Worm (Caenorhabditis elegans): ENCODE data around the gene F31D4.2.

Gene F31D4.2

ce11 chrV:20847743-20848229, 2.4 kb upstream of the F31D4.2 start:
- peak; percentile 24 for TF ChIP-seq W03F9.2 (tag; optimal IDR thresholded peaks at IDR 0.05)
- TF ChIP-seq dao-5 (tag; optimal IDR thresholded peaks at IDR 0.05) = no peak
- TF ChIP-seq him-1 (tag; optimal IDR thresholded peaks at IDR 0.05) = no peak

- no peak for TF ChIP-seq W03F9.2 (tag; optimal IDR thresholded peaks at IDR 0.05)
- no peak for TF ChIP-seq dao-5 (tag; optimal IDR thresholded peaks at IDR 0.05)
- no peak for TF ChIP-seq him-1 (tag; optimal IDR thresholded peaks at IDR 0.05)
Observed at ce11 chrV:20841484-20841883, 3.9 kb downstream of the F31D4.2 start.

ce11 chrV:20838565-20838964, 6.8 kb downstream of the F31D4.2 start, which contains the start of gene exos-7:
Gene exos-7, plus strand, starts transcription at chrV:20838865.
- TF ChIP-seq dao-5 (tag; optimal IDR thresholded peaks at IDR 0.05) = no peak
- no peak for TF ChIP-seq him-1 (tag; optimal IDR thresholded peaks at IDR 0.05)

- TF ChIP-seq him-1 (tag; optimal IDR thresholded peaks at IDR 0.05) (no peak), dao-5 (tag; optimal IDR thresholded peaks at IDR 0.05) (no peak), W03F9.2 (tag; optimal IDR thresholded peaks at IDR 0.05) (no peak)
Observed at ce11 chrV:20837765-20838164, 7.6 kb downstream of the F31D4.2 start, which contains the start of gene mrps-12. Gene mrps-12, plus strand, starts transcription at chrV:20838080.

ce11 chrV:20832554-20832963, 12.8 kb downstream of the F31D4.2 start:
- no peak for TF ChIP-seq dao-5 (tag; optimal IDR thresholded peaks at IDR 0.05)
- TF ChIP-seq him-1 (tag; optimal IDR thresholded peaks at IDR 0.05) = no peak
- no peak for TF ChIP-seq W03F9.2 (tag; optimal IDR thresholded peaks at IDR 0.05)

ce11 chrV:20831867-20832266, 13.5 kb downstream of the F31D4.2 start:
- TF ChIP-seq W03F9.2 (tag; optimal IDR thresholded peaks at IDR 0.05) (no peak), dao-5 (tag; optimal IDR thresholded peaks at IDR 0.05) (no peak), him-1 (tag; optimal IDR thresholded peaks at IDR 0.05) (no peak)

- TF ChIP-seq W03F9.2 (tag; optimal IDR thresholded peaks at IDR 0.05) = no peak
- TF ChIP-seq him-1 (tag; optimal IDR thresholded peaks at IDR 0.05) = no peak
- TF ChIP-seq dao-5 (tag; optimal IDR thresholded peaks at IDR 0.05) = no peak
Observed at ce11 chrV:20830409-20830808, 14.9 kb downstream of the F31D4.2 start.

ce11 chrV:20829511-20829910, 15.8 kb downstream of the F31D4.2 start, which contains the start of gene num-1:
Gene num-1, plus strand, starts transcription at chrV:20829811.
- no peak for TF ChIP-seq W03F9.2 (tag; optimal IDR thresholded peaks at IDR 0.05)
- TF ChIP-seq him-1 (tag; optimal IDR thresholded peaks at IDR 0.05) = no peak
- no peak for TF ChIP-seq dao-5 (tag; optimal IDR thresholded peaks at IDR 0.05)

- TF ChIP-seq W03F9.2 (tag; optimal IDR thresholded peaks at IDR 0.05) (no peak), him-1 (tag; optimal IDR thresholded peaks at IDR 0.05) (peak; percentile 40), dao-5 (tag; optimal IDR thresholded peaks at IDR 0.05) (no peak)
Observed at ce11 chrV:20828820-20829219, 16.5 kb downstream of the F31D4.2 start, which contains the start of gene sbt-1. Gene sbt-1, minus strand, starts transcription at chrV:20828881.

- no peak for TF ChIP-seq dao-5 (tag; optimal IDR thresholded peaks at IDR 0.05)
- TF ChIP-seq him-1 (tag; optimal IDR thresholded peaks at IDR 0.05) = no peak
- no peak for TF ChIP-seq W03F9.2 (tag; optimal IDR thresholded peaks at IDR 0.05)
Observed at ce11 chrV:20826618-20827017, 18.7 kb downstream of the F31D4.2 start.

ce11 chrV:20824962-20825609, 20.3 kb downstream of the F31D4.2 start, which contains the start of the genes gcy-22 and grl-14:
Gene gcy-22, minus strand, starts transcription at chrV:20825062.
Gene grl-14, plus strand, starts transcription at chrV:20825559.
- TF ChIP-seq him-1 (tag; optimal IDR thresholded peaks at IDR 0.05) (no peak), W03F9.2 (tag; optimal IDR thresholded peaks at IDR 0.05) (no peak), dao-5 (tag; optimal IDR thresholded peaks at IDR 0.05) (no peak)

- TF ChIP-seq him-1 (tag; optimal IDR thresholded peaks at IDR 0.05) (no peak), W03F9.2 (tag; optimal IDR thresholded peaks at IDR 0.05) (no peak), dao-5 (tag; optimal IDR thresholded peaks at IDR 0.05) (no peak)
Observed at ce11 chrV:20820033-20820432, 25.3 kb downstream of the F31D4.2 start, which contains the start of gene T03D8.6. Gene T03D8.6, minus strand, starts transcription at chrV:20820330.

- TF ChIP-seq W03F9.2 (tag; optimal IDR thresholded peaks at IDR 0.05) = no peak
- TF ChIP-seq dao-5 (tag; optimal IDR thresholded peaks at IDR 0.05) = no peak
- TF ChIP-seq him-1 (tag; optimal IDR thresholded peaks at IDR 0.05) = no peak
Observed at ce11 chrV:20815842-20816241, 29.5 kb downstream of the F31D4.2 start, which contains the start of gene sshk-1. Gene sshk-1, plus strand, starts transcription at chrV:20816142.

ce11 chrV:20814424-20814823, 30.9 kb downstream of the F31D4.2 start, which contains the start of gene Y44A6D.7:
Gene Y44A6D.7, plus strand, starts transcription at chrV:20814724.
- no peak for TF ChIP-seq dao-5 (tag; optimal IDR thresholded peaks at IDR 0.05)
- no peak for TF ChIP-seq W03F9.2 (tag; optimal IDR thresholded peaks at IDR 0.05)
- no peak for TF ChIP-seq him-1 (tag; optimal IDR thresholded peaks at IDR 0.05)
